Fruit fly (Drosophila melanogaster): ENCODE measurements around the gene Nup35.

dm6 chrX:18668293-18668692 lies 20.3 kb downstream of the Nup35 start:
- TF ChIP-seq lola (GFP tag; optimal IDR thresholded peaks at IDR 0.05): no peak
- no peak for TF ChIP-seq Rel (GFP tag; optimal IDR thresholded peaks at IDR 0.05)
- no peak for TF ChIP-seq Rel (tag; optimal IDR thresholded peaks at IDR 0.05)
- TF ChIP-seq Vsx2 (GFP tag; optimal IDR thresholded peaks at IDR 0.05; ENCODE audit: partially characterized antibody): no peak
- TF ChIP-seq h (GFP tag; optimal IDR thresholded peaks at IDR 0.05): no peak
- no peak for TF ChIP-seq rgr (GFP tag; optimal IDR thresholded peaks at IDR 0.05)
- no peak for TF ChIP-seq ey (GFP tag; optimal IDR thresholded peaks at IDR 0.05)
- TF ChIP-seq fru (GFP tag; optimal IDR thresholded peaks at IDR 0.05): no peak
- TF ChIP-seq CG9705 (GFP tag; optimal IDR thresholded peaks at IDR 0.05): no peak
- TF ChIP-seq jim (GFP tag; optimal IDR thresholded peaks at IDR 0.05): no peak
- TF ChIP-seq psq (GFP tag; optimal IDR thresholded peaks at IDR 0.05): no peak
- no peak for TF ChIP-seq HLH106 (tag; optimal IDR thresholded peaks at IDR 0.05)
- TF ChIP-seq usp (GFP tag; optimal IDR thresholded peaks at IDR 0.05): no peak

All from whole organism, wandering third instar larva.